Worm (Caenorhabditis elegans) whole organism, midembryonic: Measurements from ENCODE around the gene mel-46.
A peak's percentile ranks its signal among the peaks of the same experiment; 100 is the strongest.
"Not testable (repeated sequence)": the region's sequence is repeated elsewhere in the genome, so short reads cannot be mapped to it uniquely, and the experiment has no call there.

ENCODE experiments used
- T22C8.4 ChIP-seq: fragments of 200-800 bp; sonication (Bioruptor generic); IDR thresholded peaks from 2 replicates; pipeline ENCODE4 v1.3.6; 2022; ENCODE audit warnings: missing genetic modification characterization, missing compliant biosample characterization
- cog-1 ChIP-seq: sonication (generic microtip); optimal IDR thresholded peaks from 2 replicates; lab custom pipeline; 2016; ENCODE audit warnings: missing genetic modification characterization, missing compliant biosample characterization
- flt-1 ChIP-seq: fragments of 200-800 bp; sonication (Bioruptor generic); IDR thresholded peaks from 2 replicates; pipeline ENCODE4 v1.3.6; 2022; ENCODE audit warnings: missing genetic modification characterization, missing compliant biosample characterization
- klf-2 ChIP-seq: fragments of 200-800 bp; sonication (Bioruptor generic); conservative IDR thresholded peaks from 2 replicates; pipeline ENCODE4 v1.3.6; 2022; ENCODE audit warnings: missing genetic modification reagents, missing genetic modification characterization, missing compliant biosample characterization
- med-1 ChIP-seq: sonication (generic microtip); optimal IDR thresholded peaks from 2 replicates; lab custom pipeline; 2017; ENCODE audit warnings: missing genetic modification characterization, mild to moderate bottlenecking, missing compliant biosample characterization, antibody characterized with exemption, missing genetic modification reagents; ENCODE audit not compliant: insufficient read depth
- ref-1 ChIP-seq: fragments of 200-800 bp; sonication (Bioruptor generic); conservative IDR thresholded peaks from 2 replicates; pipeline ENCODE4 v1.3.6; 2022; ENCODE audit warnings: missing genetic modification reagents, missing genetic modification characterization, missing compliant biosample characterization
- tab-1 ChIP-seq: fragments of 200-800 bp; sonication (Bioruptor generic); IDR thresholded peaks from 2 replicates; pipeline ENCODE4 v1.3.6; 2022; ENCODE audit warnings: missing genetic modification characterization, missing compliant biosample characterization
- ztf-23 ChIP-seq: fragments of 200-800 bp; sonication (Bioruptor generic); IDR thresholded peaks from 2 replicates; pipeline ENCODE4 v1.3.6; 2022; ENCODE audit warnings: missing genetic modification reagents, missing genetic modification characterization, missing compliant biosample characterization
- ztf-29 ChIP-seq: fragments of 200-800 bp; sonication (Bioruptor generic); IDR thresholded peaks from 2 replicates; pipeline ENCODE4 v1.3.6; 2022; ENCODE audit warnings: missing genetic modification reagents, missing genetic modification characterization, missing compliant biosample characterization

Gene mel-46

DNA sequence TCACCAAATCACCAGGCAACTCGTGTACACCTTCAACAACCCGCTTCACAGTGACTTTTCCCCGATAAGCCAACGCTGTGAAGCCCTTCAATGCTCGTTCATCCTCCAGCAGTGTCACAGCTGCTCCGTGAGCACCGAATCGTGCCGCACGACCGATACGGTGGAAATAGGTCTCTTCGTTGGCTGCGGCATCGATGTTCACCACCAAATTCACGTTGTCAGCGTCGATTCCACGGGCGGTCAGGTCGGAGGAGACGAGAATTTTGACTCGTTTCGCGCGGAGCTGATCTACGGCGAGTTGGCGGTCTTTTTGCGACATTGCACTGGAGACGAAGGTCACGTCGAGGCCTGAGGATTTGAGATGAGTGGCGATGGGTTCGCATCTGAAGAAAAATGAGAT is 2.6 kb downstream of the mel-46 start:
- TF ChIP-seq cog-1 (no peak), ztf-29 (no peak), T22C8.4 (GFP tag; lab: Robert Waterston, UW) (no peak), ref-1 (GFP tag; lab: Robert Waterston, UW) (no peak)

DNA sequence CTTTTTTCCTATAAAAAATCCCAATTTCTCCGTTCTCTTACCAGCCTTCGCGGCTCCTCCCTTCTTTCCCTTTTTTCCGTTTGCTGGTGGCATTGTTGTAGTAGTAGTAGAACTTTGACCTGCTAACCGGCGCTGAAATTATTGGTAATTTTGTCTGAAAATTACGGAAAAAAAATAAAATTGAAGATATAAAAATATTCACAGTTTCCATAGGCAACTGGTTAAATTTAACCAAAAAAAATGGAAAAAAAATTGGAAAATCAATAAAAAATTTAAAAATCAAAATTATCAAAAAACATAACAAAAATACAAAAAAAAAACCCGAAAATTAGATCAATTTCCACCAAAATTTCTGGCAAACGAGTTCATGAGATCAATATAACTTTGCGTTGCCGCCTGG is 8.5 kb downstream of the mel-46 start, which contains the start of gene map-2:
TSS of gene map-2 (minus strand) at position 101 of the 400 bp plus-strand sequence.
- TF ChIP-seq tab-1 (no peak), T22C8.4 (GFP tag; lab: Robert Waterston, UW) (no peak), ztf-23 (GFP tag; lab: Robert Waterston, UW) (no peak), ztf-29 (no peak), flt-1 (no peak), cog-1 (no peak), ref-1 (GFP tag; lab: Robert Waterston, UW) (no peak)

DNA sequence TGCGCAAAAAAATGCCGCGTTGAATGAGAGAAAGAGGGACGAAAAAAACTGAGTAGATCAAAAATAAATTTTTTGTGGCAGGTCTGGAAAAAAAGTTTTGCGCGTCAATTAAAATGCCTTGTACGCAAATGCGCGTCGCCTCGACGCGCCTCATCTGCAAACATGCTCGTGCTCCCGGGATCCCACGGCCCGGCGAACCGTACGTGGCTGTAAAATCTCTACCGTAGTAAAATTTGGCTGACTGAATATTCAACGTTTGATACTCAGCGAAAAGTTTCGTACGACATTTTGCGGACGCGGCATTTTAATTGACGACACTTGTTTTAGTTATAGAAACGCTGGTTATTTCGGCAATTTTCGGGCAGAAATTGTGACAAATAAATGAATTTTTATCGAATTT is 17.9 kb downstream of the mel-46 start:
- TF ChIP-seq ztf-23 (GFP tag; lab: Robert Waterston, UW) (0 out of 2 replicates have a peak, but pooled peaks have one; percentile 28), flt-1 (peak; percentile 71)

DNA sequence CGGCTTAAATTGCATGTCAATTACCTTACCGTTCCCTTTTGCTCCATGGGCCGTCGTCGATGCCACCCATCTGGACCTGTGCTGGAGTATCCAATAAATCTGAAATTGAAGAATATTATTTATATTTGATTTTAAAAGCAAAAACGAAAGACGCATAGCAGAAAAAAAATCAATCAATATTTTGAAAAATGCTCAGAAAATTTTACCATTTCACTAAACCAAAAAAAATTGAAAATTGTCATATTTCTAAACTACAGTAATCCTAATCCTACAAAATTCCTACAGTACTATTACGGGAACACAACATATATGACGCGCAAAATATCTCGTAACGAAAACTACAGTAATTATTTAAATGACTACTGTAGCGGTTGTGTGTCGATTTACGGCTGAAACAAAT is 20.4 kb downstream of the mel-46 start, which contains the start of gene Y116A8A.150:
TSS of gene Y116A8A.150 (minus strand) at position 101 of the 400 bp plus-strand sequence.
- not testable (repeated sequence) for TF ChIP-seq klf-2 (GFP tag; lab: Robert Waterston, UW); T22C8.4 (GFP tag; lab: Robert Waterston, UW); flt-1

DNA sequence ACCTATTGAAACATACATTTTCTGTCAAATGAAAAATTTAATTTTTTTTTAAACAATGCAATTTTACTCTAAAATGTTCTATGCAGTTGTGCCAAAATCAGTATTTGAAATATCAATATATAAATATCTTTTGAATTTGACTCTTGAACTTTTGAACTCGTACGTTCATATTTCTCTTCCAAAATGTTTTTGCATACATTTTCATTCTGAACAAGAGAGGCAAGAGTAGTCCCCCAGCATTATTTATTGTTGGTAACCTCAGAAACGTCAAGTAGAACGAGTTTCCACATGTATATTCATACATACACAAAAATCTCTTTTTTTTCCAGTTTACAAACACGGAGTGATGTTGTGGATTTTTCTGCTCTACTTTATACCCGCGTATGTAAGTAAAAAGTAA is 31.9 kb downstream of the mel-46 start, which contains the start of gene clec-194:
TSS of gene clec-194 (plus strand) at position 301 of the 400 bp plus-strand sequence.
- no peak for TF ChIP-seq T22C8.4 (GFP tag; lab: Robert Waterston, UW)
- TF ChIP-seq flt-1 = no peak
- no peak for TF ChIP-seq cog-1
- TF ChIP-seq ref-1 (GFP tag; lab: Robert Waterston, UW) = no peak
- TF ChIP-seq klf-2 (GFP tag; lab: Robert Waterston, UW) = no peak
- no peak for TF ChIP-seq med-1 (GFP tag; lab: Kevin White, UChicago)
- TF ChIP-seq ztf-29 = no peak
- no peak for TF ChIP-seq tab-1
- no peak for TF ChIP-seq ztf-23 (GFP tag; lab: Robert Waterston, UW)

DNA sequence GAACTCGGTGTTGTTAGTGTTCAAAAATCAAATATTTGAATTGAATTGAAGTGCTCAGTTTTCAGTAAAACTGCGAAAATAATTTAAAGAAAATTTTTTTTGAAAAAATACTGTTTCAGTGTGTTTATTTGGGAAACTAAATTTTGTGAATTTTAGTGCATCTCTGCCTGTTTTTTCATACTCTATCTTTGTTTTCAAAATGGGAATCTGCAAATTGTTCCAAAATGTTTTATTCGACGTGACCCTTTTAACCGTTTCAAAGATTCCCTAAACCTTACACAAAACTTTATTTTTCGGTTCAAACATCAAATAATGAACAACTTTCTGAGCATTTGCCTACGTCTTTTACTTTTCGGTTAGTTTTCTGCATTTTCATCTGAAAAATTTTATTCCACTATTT is 33.4 kb downstream of the mel-46 start, which contains the start of gene Y116A8A.7:
TSS of gene Y116A8A.7 (plus strand) at position 301 of the 400 bp plus-strand sequence.
- TF ChIP-seq klf-2 (GFP tag; lab: Robert Waterston, UW) (no peak), flt-1 (no peak), ztf-29 (no peak), med-1 (GFP tag; lab: Kevin White, UChicago) (no peak), tab-1 (no peak), T22C8.4 (GFP tag; lab: Robert Waterston, UW) (no peak), ref-1 (GFP tag; lab: Robert Waterston, UW) (no peak), cog-1 (no peak), ztf-23 (GFP tag; lab: Robert Waterston, UW) (no peak)

DNA sequence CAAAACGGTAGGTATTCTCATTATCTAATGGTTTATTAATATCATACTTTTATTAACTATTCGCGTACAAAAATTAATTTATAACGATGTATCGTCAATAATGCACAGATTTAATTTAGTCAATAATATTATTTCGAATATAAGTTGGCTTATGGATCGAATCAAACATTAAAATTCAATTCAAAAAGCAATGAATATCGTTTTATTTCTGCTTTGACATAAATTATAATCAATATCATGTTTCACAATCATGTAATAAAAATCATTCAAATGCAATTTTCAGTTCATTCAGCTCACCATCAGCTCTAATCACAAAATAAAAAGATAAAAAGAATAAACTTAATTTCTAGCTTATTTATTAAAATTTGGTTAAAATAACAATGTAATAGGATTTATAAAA is 34.6 kb downstream of the mel-46 start, which contains the start of gene Y116A8A.6:
TSS of gene Y116A8A.6 (minus strand) at position 101 of the 400 bp plus-strand sequence.
- no peak for TF ChIP-seq T22C8.4 (GFP tag; lab: Robert Waterston, UW)
- TF ChIP-seq ztf-23 (GFP tag; lab: Robert Waterston, UW) = no peak
- TF ChIP-seq ztf-29 = no peak
- TF ChIP-seq tab-1 = no peak
- TF ChIP-seq ref-1 (GFP tag; lab: Robert Waterston, UW) = no peak

DNA sequence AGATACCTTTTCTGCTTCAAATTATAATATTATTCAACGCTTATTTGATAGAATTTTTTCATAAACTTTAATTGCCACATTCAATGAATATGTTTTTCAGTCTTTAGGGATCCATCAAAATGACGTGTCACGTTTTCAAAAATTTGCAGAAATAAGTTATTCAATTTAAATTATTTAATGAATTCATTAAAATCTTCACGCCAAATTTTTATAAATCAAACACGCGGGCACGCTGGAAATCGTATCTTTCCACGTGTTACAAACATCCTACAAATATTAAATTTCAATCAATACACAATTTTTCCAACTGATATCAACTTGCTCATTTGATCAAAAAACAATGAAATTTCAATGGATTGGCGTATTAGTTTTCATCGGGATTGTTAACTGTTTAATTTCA is 40.8 kb downstream of the mel-46 start, which contains the start of gene Y116A8A.4:
TSS of gene Y116A8A.4 (plus strand) at position 301 of the 400 bp plus-strand sequence.
- TF ChIP-seq T22C8.4 (GFP tag; lab: Robert Waterston, UW) = no peak
- no peak for TF ChIP-seq ref-1 (GFP tag; lab: Robert Waterston, UW)
- TF ChIP-seq flt-1 = no peak
- no peak for TF ChIP-seq klf-2 (GFP tag; lab: Robert Waterston, UW)
- no peak for TF ChIP-seq ztf-29
- TF ChIP-seq cog-1 = no peak
- no peak for TF ChIP-seq tab-1

DNA sequence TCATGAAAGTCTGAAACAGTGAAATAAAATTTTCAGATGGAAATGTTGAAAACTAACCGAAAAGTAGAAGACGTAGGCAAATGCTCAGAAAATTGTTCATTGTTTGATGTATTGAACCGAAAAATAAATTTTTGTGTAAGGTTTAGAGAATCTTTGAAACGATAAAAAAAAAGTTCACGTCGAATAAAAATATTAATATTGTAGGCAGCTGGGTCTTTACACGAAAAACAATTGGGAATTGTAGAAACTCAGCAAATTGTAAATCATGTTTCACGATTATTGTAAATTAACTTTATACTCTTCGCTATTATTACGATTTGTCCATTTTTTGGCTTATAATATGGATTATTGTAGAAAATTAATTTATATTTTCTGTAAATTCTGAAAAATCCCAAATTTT is 49.5 kb downstream of the mel-46 start, which contains the start of gene Y116A8A.2:
TSS of gene Y116A8A.2 (minus strand) at position 101 of the 400 bp plus-strand sequence.
- TF ChIP-seq ztf-29 (no peak), flt-1 (no peak), tab-1 (no peak), med-1 (GFP tag; lab: Kevin White, UChicago) (no peak), ztf-23 (GFP tag; lab: Robert Waterston, UW) (no peak), T22C8.4 (GFP tag; lab: Robert Waterston, UW) (no peak), cog-1 (no peak), klf-2 (GFP tag; lab: Robert Waterston, UW) (no peak), ref-1 (GFP tag; lab: Robert Waterston, UW) (no peak)

DNA sequence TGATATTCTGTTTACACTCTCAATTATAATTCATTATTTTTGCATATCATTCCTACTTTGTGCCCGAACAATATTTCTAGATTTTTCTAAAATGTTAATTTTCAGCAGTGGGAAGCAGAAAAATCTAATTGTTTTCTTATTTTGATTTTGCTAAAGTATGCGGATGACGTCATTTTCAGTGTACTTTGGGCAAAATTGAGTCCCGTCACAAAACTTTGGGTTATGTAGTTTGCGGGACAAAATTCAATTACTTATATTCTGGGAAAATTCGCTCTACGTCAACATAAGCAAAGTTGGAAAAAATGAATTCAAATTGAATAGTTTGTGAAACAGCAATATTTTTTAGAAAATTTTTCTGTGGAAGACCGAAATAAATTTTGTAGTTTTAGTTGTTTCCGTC is 51.2 kb downstream of the mel-46 start:
- TF ChIP-seq ref-1 (GFP tag; lab: Robert Waterston, UW) (no peak), klf-2 (GFP tag; lab: Robert Waterston, UW) (no peak), tab-1 (no peak), cog-1 (no peak), med-1 (GFP tag; lab: Kevin White, UChicago) (no peak), ztf-29 (no peak), flt-1 (no peak), ztf-23 (GFP tag; lab: Robert Waterston, UW) (no peak), T22C8.4 (GFP tag; lab: Robert Waterston, UW) (no peak)

DNA sequence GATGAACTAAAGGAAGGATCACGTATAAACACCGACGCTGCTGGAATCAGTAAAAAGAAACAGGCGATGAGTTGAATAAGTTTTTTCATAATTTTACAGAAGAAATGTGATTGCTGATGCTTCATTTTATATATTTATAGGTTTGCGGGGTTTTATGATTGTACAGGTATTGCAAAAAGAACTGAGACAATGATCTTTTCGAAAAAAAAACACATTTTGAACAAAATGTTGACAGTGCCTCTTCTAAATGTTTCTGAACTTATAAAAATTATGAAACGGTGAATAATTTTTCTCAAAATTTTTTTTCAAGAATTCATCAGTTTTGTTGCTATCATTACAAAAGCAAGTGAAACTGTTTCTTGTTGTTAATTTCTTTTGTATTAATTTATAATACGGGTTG is 56.9 kb downstream of the mel-46 start, which contains the start of gene clec-193:
TSS of gene clec-193 (minus strand) at position 101 of the 400 bp plus-strand sequence.
- no peak for TF ChIP-seq T22C8.4 (GFP tag; lab: Robert Waterston, UW)
- TF ChIP-seq ztf-23 (GFP tag; lab: Robert Waterston, UW) = no peak
- TF ChIP-seq tab-1 = no peak
- TF ChIP-seq cog-1 = no peak
- no peak for TF ChIP-seq ref-1 (GFP tag; lab: Robert Waterston, UW)
- TF ChIP-seq ztf-29 = no peak
- TF ChIP-seq klf-2 (GFP tag; lab: Robert Waterston, UW) = no peak
- TF ChIP-seq med-1 (GFP tag; lab: Kevin White, UChicago) = no peak
- TF ChIP-seq flt-1 = no peak
